Fruit fly (Drosophila melanogaster): ENCODE results near the gene lin-52.

- no peak for TF ChIP-seq Mnt (GFP tag; optimal IDR thresholded peaks at IDR 0.05)
- no peak for TF ChIP-seq CG7101 (tag; optimal IDR thresholded peaks at IDR 0.05)
- TF ChIP-seq CG14711 (tag; optimal IDR thresholded peaks at IDR 0.05) = no peak
- TF ChIP-seq bab1 (GFP tag; optimal IDR thresholded peaks at IDR 0.05) = no peak
- TF ChIP-seq cnc (optimal IDR thresholded peaks at IDR 0.05) = no peak
- no peak for TF ChIP-seq pad (GFP tag; optimal IDR thresholded peaks at IDR 0.05)
- TF ChIP-seq CG1620 (GFP tag; optimal IDR thresholded peaks at IDR 0.05) = no peak
Measured at dm6 chrX:5714786-5715185, 40.0 kb downstream of the lin-52 start.

Data from whole organism, adult.